Worm (Caenorhabditis elegans) whole organism, L1 larva: ENCODE results near the gene hira-1.

ENCODE experiments used
- C16A3.4 ChIP-seq: fragments of 150-350 bp; optimal IDR thresholded peaks from 2 replicates; lab custom pipeline; 2014; ENCODE audit warnings: missing biosample characterization, missing genetic modification characterization
- blmp-1 ChIP-seq: fragments of 150-350 bp; optimal IDR thresholded peaks from 2 replicates; lab custom pipeline; 2014; ENCODE audit warnings: missing biosample characterization, missing genetic modification characterization
- ceh-63 ChIP-seq: fragments of 200-800 bp; sonication (Bioruptor generic); optimal IDR thresholded peaks from 2 replicates; lab custom pipeline; 2018; ENCODE audit warnings: mild to moderate bottlenecking, missing genetic modification characterization, missing compliant biosample characterization
- ceh-8 ChIP-seq: fragments of 200-800 bp; sonication (Bioruptor generic); optimal IDR thresholded peaks from 2 replicates; lab custom pipeline; 2018; ENCODE audit warnings: mild to moderate bottlenecking, missing genetic modification characterization, moderate library complexity, missing compliant biosample characterization
- efl-1 ChIP-seq, 4 experiments: fragments of 150-350 bp; optimal IDR thresholded peaks in 3 of 4; peaks in 1 of 4; 1 replicate in 1 of 4; 2 replicates in 3 of 4; lab custom pipeline; 2014; ENCODE audit warnings: missing biosample characterization in 2 of 4, missing genetic modification characterization in 2 of 4, missing genetic modification reagents in 2 of 4
- elt-2 ChIP-seq: sonication (generic microtip); optimal IDR thresholded peaks from 2 replicates; lab custom pipeline; 2016; ENCODE audit warnings: missing genetic modification characterization, mild to moderate bottlenecking, inconsistent platforms, missing compliant biosample characterization, missing genetic modification reagents
- fkh-4 ChIP-seq: sonication (generic microtip); optimal IDR thresholded peaks from 2 replicates; lab custom pipeline; 2016; ENCODE audit warnings: missing compliant biosample characterization, missing genetic modification characterization, borderline replicate concordance
- hlh-17 ChIP-seq: fragments of 200-800 bp; sonication (Bioruptor generic); optimal IDR thresholded peaks from 2 replicates; lab custom pipeline; 2018; ENCODE audit warnings: missing genetic modification characterization, mild to moderate bottlenecking, missing compliant biosample characterization, moderate library complexity, borderline replicate concordance
- hlh-4 ChIP-seq: sonication (generic microtip); optimal IDR thresholded peaks from 2 replicates; lab custom pipeline; 2016; ENCODE audit warnings: mild to moderate bottlenecking, missing genetic modification characterization, missing compliant biosample characterization
- irx-1 ChIP-seq: sonication (generic microtip); optimal IDR thresholded peaks from 2 replicates; lab custom pipeline; 2016; ENCODE audit warnings: missing genetic modification characterization, missing compliant biosample characterization
- jun-1 ChIP-seq: fragments of 150-350 bp; optimal IDR thresholded peaks from 2 replicates; lab custom pipeline; 2014; ENCODE audit warnings: missing biosample characterization, missing genetic modification reagents, missing genetic modification characterization
- lin-35 ChIP-seq, 2 experiments: fragments of 150-350 bp; optimal IDR thresholded peaks; 2 replicates each; lab custom pipeline; 2014; ENCODE audit warnings: missing biosample characterization in 2 of 2, missing genetic modification characterization in 2 of 2, missing genetic modification reagents in 2 of 2
- lsy-2 ChIP-seq, 2 experiments: fragments of 150-350 bp; optimal IDR thresholded peaks; 2 replicates each; lab custom pipeline; 2014; ENCODE audit warnings: missing biosample characterization in 2 of 2, missing genetic modification characterization in 2 of 2
- mdl-1 ChIP-seq, 2 experiments: fragments of 150-350 bp; optimal IDR thresholded peaks; 2 replicates each; lab custom pipeline; 2014 to 2017; ENCODE audit warnings: missing biosample characterization in 2 of 2, missing genetic modification characterization in 2 of 2, inconsistent platforms in 1 of 2
- mep-1 ChIP-seq: fragments of 150-350 bp; optimal IDR thresholded peaks from 2 replicates; lab custom pipeline; 2014; ENCODE audit warnings: missing biosample characterization, missing genetic modification characterization
- nhr-12 ChIP-seq: sonication (generic microtip); optimal IDR thresholded peaks from 2 replicates; lab custom pipeline; 2017; ENCODE audit warnings: missing biosample characterization, missing genetic modification characterization
- nhr-19 ChIP-seq: fragments of 200-800 bp; sonication (Bioruptor generic); conservative IDR thresholded peaks from 2 replicates; pipeline ENCODE4 v1.3.6; 2022; ENCODE audit warnings: missing genetic modification characterization, missing compliant biosample characterization
- nhr-20 ChIP-seq: sonication (generic microtip); optimal IDR thresholded peaks from 2 replicates; lab custom pipeline; 2016; ENCODE audit warnings: mild to moderate bottlenecking, missing genetic modification characterization, missing compliant biosample characterization
- nhr-47 ChIP-seq: sonication (generic microtip); optimal IDR thresholded peaks from 2 replicates; lab custom pipeline; 2016; ENCODE audit warnings: mild to moderate bottlenecking, missing genetic modification characterization, moderate library complexity, missing compliant biosample characterization
- nhr-71 ChIP-seq: sonication (generic microtip); optimal IDR thresholded peaks from 2 replicates; lab custom pipeline; 2016; ENCODE audit warnings: mild to moderate bottlenecking, missing genetic modification characterization, moderate library complexity, missing compliant biosample characterization
- nhr-77 ChIP-seq: fragments of 150-350 bp; optimal IDR thresholded peaks from 2 replicates; lab custom pipeline; 2014; ENCODE audit warnings: missing biosample characterization, missing genetic modification characterization
- nhr-85 ChIP-seq: sonication (generic microtip); peaks from one replicate; lab custom pipeline; 2016; ENCODE audit warnings: missing genetic modification characterization, inconsistent platforms, missing compliant biosample characterization
- nhr-90 ChIP-seq: sonication (generic microtip); optimal IDR thresholded peaks from 2 replicates; lab custom pipeline; 2016; ENCODE audit warnings: mild to moderate bottlenecking, missing genetic modification characterization, missing compliant biosample characterization; ENCODE audit not compliant: poor library complexity
- skn-1 ChIP-seq: fragments of 150-350 bp; optimal IDR thresholded peaks from 2 replicates; lab custom pipeline; 2014; ENCODE audit warnings: missing biosample characterization, missing genetic modification characterization
- snpc-4 ChIP-seq: fragments of 150-350 bp; optimal IDR thresholded peaks from 2 replicates; lab custom pipeline; 2014; ENCODE audit warnings: missing biosample characterization, missing genetic modification characterization
- sup-37 ChIP-seq: fragments of 200-800 bp; sonication (Bioruptor generic); optimal IDR thresholded peaks from 2 replicates; lab custom pipeline; 2018; ENCODE audit warnings: mild to moderate bottlenecking, missing genetic modification characterization, missing compliant biosample characterization
- swsn-7 ChIP-seq: sonication (generic microtip); optimal IDR thresholded peaks from 2 replicates; lab custom pipeline; 2016; ENCODE audit warnings: missing genetic modification characterization, missing compliant biosample characterization
- tbx-2 ChIP-seq: sonication (generic microtip); optimal IDR thresholded peaks from 2 replicates; lab custom pipeline; 2016; ENCODE audit warnings: missing genetic modification characterization, missing compliant biosample characterization
- tlp-1 ChIP-seq: fragments of 150-350 bp; optimal IDR thresholded peaks from 2 replicates; lab custom pipeline; 2014; ENCODE audit warnings: missing biosample characterization, missing genetic modification characterization
- unc-130 ChIP-seq: fragments of 150-350 bp; optimal IDR thresholded peaks from 2 replicates; lab custom pipeline; 2017; ENCODE audit warnings: missing biosample characterization, missing genetic modification characterization, inconsistent platforms
- unc-30 ChIP-seq: sonication (generic microtip); optimal IDR thresholded peaks from 2 replicates; lab custom pipeline; 2017; ENCODE audit warnings: missing biosample characterization, missing genetic modification characterization
- unc-62 ChIP-seq: fragments of 150-350 bp; optimal IDR thresholded peaks from 2 replicates; lab custom pipeline; 2014; ENCODE audit warnings: missing biosample characterization, missing genetic modification reagents, missing genetic modification characterization
- xbp-1 ChIP-seq: sonication (generic microtip); optimal IDR thresholded peaks from 2 replicates; lab custom pipeline; 2016; ENCODE audit warnings: missing genetic modification characterization, missing compliant biosample characterization
- ztf-4 ChIP-seq: fragments of 150-350 bp; optimal IDR thresholded peaks from 2 replicates; lab custom pipeline; 2014; ENCODE audit warnings: missing biosample characterization, missing genetic modification characterization

hira-1 gene

DNA sequence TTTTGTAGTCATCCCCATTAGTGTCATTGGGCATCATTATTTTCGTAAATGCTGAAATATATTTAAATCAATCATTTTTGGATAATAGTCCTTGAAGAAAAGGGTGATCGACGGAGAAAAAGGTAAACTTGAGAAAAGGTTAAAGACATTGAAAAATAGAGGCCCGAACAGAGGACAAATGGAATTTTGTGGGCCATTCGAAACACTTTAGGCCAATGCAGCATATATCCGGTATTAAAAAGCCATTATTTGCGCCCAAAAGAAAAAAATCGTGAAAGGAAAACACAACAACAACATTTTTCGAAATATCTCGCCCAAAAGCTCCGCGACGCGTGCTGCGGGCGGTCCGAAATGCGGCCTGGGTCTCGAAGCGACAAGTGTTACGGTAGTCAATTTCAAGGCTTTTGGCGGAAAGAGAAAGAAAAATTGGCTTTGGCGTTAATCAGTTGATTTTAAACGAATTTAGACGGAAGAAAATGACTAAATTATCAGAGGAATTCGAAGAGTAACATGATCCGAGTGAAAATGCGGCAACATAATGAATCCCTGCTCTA is 16.0 kb downstream of the hira-1 start, which contains the start of gene morc-1:
morc-1 (minus strand) TSS at position 51 of the 554 bp plus-strand sequence.
- TF ChIP-seq unc-130 (tag; lab: Kevin White, UChicago) (no peak), sup-37 (no peak), nhr-85 (tag; lab: Kevin White, UChicago) (no peak), unc-30 (tag; lab: Kevin White, UChicago) (no peak), lin-35 (GFP tag; optimal IDR thresholded peaks at IDR 0.05; lab: Kevin White, UChicago) (no peak), fkh-4 (tag; lab: Kevin White, UChicago) (no peak), skn-1 (tag; lab: Kevin White, UChicago) (no peak), hlh-17 (GFP tag; lab: Kevin White, UChicago) (no peak), jun-1 (tag; lab: Kevin White, UChicago) (no peak), snpc-4 (tag; lab: Kevin White, UChicago) (no peak), ceh-8 (no peak), mep-1 (tag; lab: Kevin White, UChicago) (no peak), tlp-1 (tag; lab: Kevin White, UChicago) (no peak), irx-1 (tag; lab: Kevin White, UChicago) (no peak)

DNA sequence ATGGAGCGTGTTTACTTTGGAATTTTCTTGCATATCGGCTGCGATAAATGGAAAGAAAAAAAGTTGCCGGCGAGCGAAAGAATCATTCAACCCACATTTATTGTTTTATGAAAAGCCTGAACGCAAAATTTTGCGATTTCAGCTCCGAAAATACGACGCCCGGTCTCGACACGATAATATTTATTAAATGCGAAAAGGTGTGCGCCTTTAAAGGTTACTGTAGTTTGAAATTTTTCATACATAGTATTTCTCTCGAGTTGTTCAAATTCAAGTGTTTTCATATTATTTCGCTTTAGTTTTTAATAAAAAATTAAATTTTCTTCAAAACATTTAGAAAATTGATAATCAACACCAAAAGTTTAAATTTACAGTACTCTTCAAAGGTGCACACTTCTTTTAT is 18.1 kb downstream of the hira-1 start, which contains the start of gene syx-16:
syx-16 (minus strand) TSS at position 118 of the 400 bp plus-strand sequence.
- TF ChIP-seq lsy-2 (tag; optimal IDR thresholded peaks at IDR 0.05; lab: Kevin White, UChicago) (peak in 1 of 2 experiments; percentile 28), blmp-1 (tag; lab: Kevin White, UChicago) (no peak), ceh-63 (GFP tag; lab: Kevin White, UChicago) (no peak), hlh-4 (tag; lab: Kevin White, UChicago) (no peak), unc-62 (no peak), C16A3.4 (tag; lab: Kevin White, UChicago) (no peak), nhr-12 (tag; lab: Kevin White, UChicago) (no peak)

- TF ChIP-seq efl-1 (optimal IDR thresholded peaks at IDR 0.05; lab: Kevin White, UChicago) (no peak), efl-1 (GFP tag; optimal IDR thresholded peaks at IDR 0.05 in 1 of 2; lab: Kevin White, UChicago) (peak in 1 of 2 experiments; percentile 75), nhr-77 (tag; lab: Kevin White, UChicago) (no peak)
These were observed 19.3 kb downstream of the hira-1 start for ce11 chrIII:5210269-5210668.

ce11 chrIII:5211137-5211648 is 20.3 kb downstream of the hira-1 start:
- TF ChIP-seq nhr-90 (tag; lab: Kevin White, UChicago) (peak; percentile 41), ztf-4 (tag; lab: Kevin White, UChicago) (peak; percentile 22), sup-37 (peak; percentile 51), lin-35 (GFP tag; optimal IDR thresholded peaks at IDR 0.05; lab: Kevin White, UChicago) (peak in 1 of 2 experiments; percentile 7), blmp-1 (tag; lab: Kevin White, UChicago) (peak; percentile 2), lsy-2 (tag; optimal IDR thresholded peaks at IDR 0.05; lab: Kevin White, UChicago) (peak; percentile 1 to 62), C16A3.4 (tag; lab: Kevin White, UChicago) (peak; percentile 6), elt-2 (tag; lab: Kevin White, UChicago) (peak; percentile 29), tbx-2 (peak; percentile 26), mep-1 (tag; lab: Kevin White, UChicago) (peak; percentile 21), xbp-1 (tag; lab: Kevin White, UChicago) (peak; percentile 26), nhr-71 (tag; lab: Kevin White, UChicago) (peak; percentile 50), efl-1 (optimal IDR thresholded peaks at IDR 0.05; lab: Kevin White, UChicago) (peak in 1 of 2 experiments; percentile 10), efl-1 (GFP tag; optimal IDR thresholded peaks at IDR 0.05 in 1 of 2; lab: Kevin White, UChicago) (peak in 1 of 2 experiments; percentile 56), swsn-7 (tag; lab: Kevin White, UChicago) (peak; percentile 32), nhr-20 (peak; percentile 23), nhr-47 (tag; lab: Kevin White, UChicago) (peak; percentile 56), mdl-1 (tag; optimal IDR thresholded peaks at IDR 0.05; lab: Kevin White, UChicago) (peak in 1 of 2 experiments; percentile 29), nhr-19 (GFP tag; lab: Robert Waterston, UW) (peak; percentile 19; the same call in 1 of the 2 replicates), nhr-85 (tag; lab: Kevin White, UChicago) (peak; percentile 0)
